Worm (Caenorhabditis elegans) whole organism, young adult: ENCODE measurements around the gene Y47D7A.6.
A peak's percentile ranks its signal among the peaks of the same experiment; 100 is the strongest.

Experiments
- F39B2.1 ChIP-seq: fragments of 200-800 bp; sonication (Bioruptor generic); IDR thresholded peaks from 2 replicates; pipeline ENCODE4 v1.3.6; 2022; ENCODE audit warnings: missing genetic modification reagents, missing genetic modification characterization, missing compliant biosample characterization
- K12H6.12 ChIP-seq: fragments of 200-800 bp; sonication (Bioruptor generic); optimal IDR thresholded peaks from 2 replicates; lab custom pipeline; 2018; ENCODE audit warnings: mild to moderate bottlenecking, missing genetic modification characterization, missing compliant biosample characterization
- Y67H2A.10 ChIP-seq: fragments of 200-800 bp; sonication (Bioruptor generic); conservative IDR thresholded peaks from 2 replicates; pipeline ENCODE4 v1.3.6; 2022; ENCODE audit warnings: missing genetic modification reagents, missing genetic modification characterization, missing compliant biosample characterization
- aptf-2 ChIP-seq: fragments of 200-800 bp; sonication (Bioruptor generic); conservative IDR thresholded peaks from 2 replicates; pipeline ENCODE4 v1.3.6; 2022; ENCODE audit warnings: missing genetic modification reagents, missing genetic modification characterization, missing compliant biosample characterization
- attf-3 ChIP-seq: fragments of 200-800 bp; sonication (Bioruptor generic); conservative IDR thresholded peaks from 2 replicates; pipeline ENCODE4 v1.3.6; 2022; ENCODE audit warnings: missing genetic modification reagents, missing genetic modification characterization, missing compliant biosample characterization
- ceh-40 ChIP-seq: fragments of 200-800 bp; sonication (Bioruptor generic); IDR thresholded peaks from 2 replicates; pipeline ENCODE4 v1.3.6; 2022; ENCODE audit warnings: missing genetic modification characterization, missing compliant biosample characterization
- lir-1 ChIP-seq: fragments of 200-800 bp; sonication (Bioruptor generic); conservative IDR thresholded peaks from 2 replicates; pipeline ENCODE4 v1.3.6; 2022; ENCODE audit warnings: missing genetic modification reagents, missing genetic modification characterization, missing compliant biosample characterization
- lsy-27 ChIP-seq: sonication (generic microtip); optimal IDR thresholded peaks from 2 replicates; lab custom pipeline; 2017; ENCODE audit warnings: missing genetic modification characterization, mild to moderate bottlenecking, missing compliant biosample characterization, antibody characterized with exemption, missing genotype, borderline replicate concordance; ENCODE audit not compliant: insufficient read depth
- nfya-1 ChIP-seq: sonication (generic microtip); optimal IDR thresholded peaks from 2 replicates; lab custom pipeline; 2017; ENCODE audit warnings: antibody characterized with exemption, missing compliant biosample characterization, missing genetic modification characterization, borderline replicate concordance; ENCODE audit not compliant: insufficient read depth
- pbrm-1 ChIP-seq: fragments of 200-800 bp; sonication (Bioruptor generic); IDR thresholded peaks from 2 replicates; pipeline ENCODE4 v1.3.6; 2022; ENCODE audit warnings: missing genetic modification reagents, missing genetic modification characterization, missing compliant biosample characterization
- sea-2 ChIP-seq: fragments of 200-800 bp; sonication (Bioruptor generic); IDR thresholded peaks from 2 replicates; pipeline ENCODE4 v1.3.6; 2022; ENCODE audit warnings: missing genetic modification characterization, missing compliant biosample characterization
- snpc-3.4 ChIP-seq: sonication (generic microtip); optimal IDR thresholded peaks from 2 replicates; lab custom pipeline; 2017; ENCODE audit warnings: missing genetic modification characterization, mild to moderate bottlenecking, missing compliant biosample characterization, antibody characterized with exemption, moderate library complexity, missing genotype, missing genetic modification reagents
- snpc-4 ChIP-seq, 5 experiments: fragments of 150-350 bp in 1 of 5; sonication (generic microtip) in 4 of 5; optimal IDR thresholded peaks; 2 replicates each; lab custom pipeline; 2014 to 2018; ENCODE audit warnings: missing genetic modification characterization in 5 of 5, missing biosample characterization in 3 of 5, antibody characterized with exemption in 2 of 5, mild to moderate bottlenecking in 2 of 5, missing compliant biosample characterization in 2 of 5, missing genotype in 2 of 5, moderate library complexity in 2 of 5, missing genetic modification reagents in 1 of 5
- tlf-1 ChIP-seq: fragments of 200-800 bp; sonication (Bioruptor generic); optimal IDR thresholded peaks from 2 replicates; lab custom pipeline; 2018; ENCODE audit warnings: mild to moderate bottlenecking, missing genetic modification characterization, missing compliant biosample characterization

- no peak for TF ChIP-seq lir-1 (GFP tag; lab: Robert Waterston, UW)
- peak; percentile 17 for TF ChIP-seq snpc-3.4 (tag; lab: Kevin White, UChicago)
- TF ChIP-seq attf-3 (GFP tag; lab: Robert Waterston, UW): peak; percentile 97
- no peak for TF ChIP-seq aptf-2 (GFP tag; lab: Robert Waterston, UW)
- TF ChIP-seq sea-2 (GFP tag; lab: Robert Waterston, UW): no peak
- no peak for TF ChIP-seq snpc-4 (GFP tag; optimal IDR thresholded peaks at IDR 0.05; lab: Kevin White, UChicago)
- TF ChIP-seq snpc-4 (tag; optimal IDR thresholded peaks at IDR 0.05; lab: Kevin White, UChicago): no peak
- TF ChIP-seq Y67H2A.10 (GFP tag; lab: Robert Waterston, UW): no peak
- TF ChIP-seq tlf-1 (GFP tag; lab: Kevin White, UChicago): peak; percentile 36
- TF ChIP-seq K12H6.12 (tag; lab: Kevin White, UChicago): no peak
- no peak for TF ChIP-seq pbrm-1 (GFP tag; lab: Robert Waterston, UW)
- no peak for TF ChIP-seq F39B2.1 (GFP tag; lab: Robert Waterston, UW)
- no peak for TF ChIP-seq ceh-40 (GFP tag; lab: Robert Waterston, UW)
- no peak for TF ChIP-seq nfya-1
- TF ChIP-seq lsy-27 (tag; lab: Kevin White, UChicago): no peak
These were observed 46.6 kb downstream of the Y47D7A.6 start, which contains the start of the genes gmpr-1 and fipp-1 for ce11 chrV:4371309-4371933.
